Fruit fly (Drosophila melanogaster) whole organism, prepupa: ENCODE data around the gene mRpL10.

Experiments used
- CG10669 ChIP-seq: fragments of 200-800 bp; sonication (Bioruptor generic); optimal IDR thresholded peaks from 3 replicates; lab custom pipeline; 2018; ENCODE audit warnings: missing biosample characterization, mild to moderate bottlenecking, missing genetic modification characterization, moderate library complexity
- CG11762 ChIP-seq: fragments of 200-800 bp; sonication (Bioruptor generic); optimal IDR thresholded peaks from 3 replicates; lab custom pipeline; 2016; ENCODE audit warnings: missing biosample characterization, missing genetic modification characterization; ENCODE audit not compliant: insufficient read depth
- CG16779 ChIP-seq: fragments of 200-800 bp; sonication (Bioruptor generic); optimal IDR thresholded peaks from 3 replicates; lab custom pipeline; 2017; ENCODE audit warnings: missing biosample characterization, mild to moderate bottlenecking, missing genetic modification characterization
- CG31627 ChIP-seq: fragments of 200-800 bp; sonication (Bioruptor generic); optimal IDR thresholded peaks from 3 replicates; lab custom pipeline; 2016; ENCODE audit warnings: missing biosample characterization, missing genetic modification characterization
- CG34406 ChIP-seq: fragments of 200-800 bp; sonication (Bioruptor generic); optimal IDR thresholded peaks from 3 replicates; lab custom pipeline; 2016; ENCODE audit warnings: missing biosample characterization, missing genetic modification characterization
- CG4318 ChIP-seq: fragments of 200-800 bp; sonication (Bioruptor generic); optimal IDR thresholded peaks from 3 replicates; lab custom pipeline; 2017; ENCODE audit warnings: missing biosample characterization, mild to moderate bottlenecking, missing genetic modification characterization
- CG6276 ChIP-seq: fragments of 200-800 bp; sonication (Bioruptor generic); optimal IDR thresholded peaks from 2 replicates; lab custom pipeline; 2017; ENCODE audit warnings: missing biosample characterization, mild to moderate bottlenecking, missing genetic modification characterization
- CG6792 ChIP-seq: fragments of 200-800 bp; sonication (Bioruptor generic); optimal IDR thresholded peaks from 3 replicates; lab custom pipeline; 2016; ENCODE audit warnings: missing biosample characterization, missing genetic modification characterization
- CG6854 ChIP-seq: fragments of 200-800 bp; sonication (Bioruptor generic); optimal IDR thresholded peaks from 2 replicates; lab custom pipeline; 2017; ENCODE audit warnings: missing biosample characterization, mild to moderate bottlenecking, missing genetic modification characterization
- CG7368 ChIP-seq: fragments of 200-800 bp; sonication (Bioruptor generic); optimal IDR thresholded peaks from 3 replicates; lab custom pipeline; 2016; ENCODE audit warnings: missing biosample characterization, missing genetic modification characterization
- CG8119 ChIP-seq: fragments of 200-800 bp; sonication (Bioruptor generic); IDR thresholded peaks from 3 replicates; pipeline ENCODE4 v1.3.6; 2022; ENCODE audit warnings: missing biosample characterization, missing genetic modification characterization
- CG8632 ChIP-seq: fragments of 200-800 bp; sonication (Bioruptor generic); optimal IDR thresholded peaks from 3 replicates; lab custom pipeline; 2016; ENCODE audit warnings: missing biosample characterization, missing genetic modification characterization
- Eip93F ChIP-seq: fragments of 200-800 bp; sonication (Bioruptor generic); optimal IDR thresholded peaks from 2 replicates; lab custom pipeline; 2016; ENCODE audit warnings: missing biosample characterization, mild to moderate bottlenecking, missing genetic modification characterization
- Ets96B ChIP-seq: fragments of 200-800 bp; optimal IDR thresholded peaks from 2 replicates; lab custom pipeline; 2019; ENCODE audit warnings: missing biosample characterization, mild to moderate bottlenecking, missing genetic modification characterization, moderate library complexity
- Gug ChIP-seq: fragments of 200-800 bp; sonication (Bioruptor generic); IDR thresholded peaks from 2 replicates; pipeline ENCODE4 v1.3.6; 2022; ENCODE audit warnings: missing biosample characterization, missing genetic modification characterization
- Hr4 ChIP-seq: fragments of 200-800 bp; sonication (Bioruptor generic); optimal IDR thresholded peaks from 3 replicates; lab custom pipeline; 2016; ENCODE audit warnings: missing biosample characterization, missing genetic modification characterization
- Lpt ChIP-seq: fragments of 200-800 bp; sonication (Bioruptor generic); optimal IDR thresholded peaks from 3 replicates; lab custom pipeline; 2016; ENCODE audit warnings: missing biosample characterization, missing genetic modification characterization
- Met ChIP-seq: fragments of 200-800 bp; sonication (Bioruptor generic); optimal IDR thresholded peaks from 3 replicates; lab custom pipeline; 2016; ENCODE audit warnings: missing biosample characterization, missing genetic modification characterization
- OdsH ChIP-seq: fragments of 200-800 bp; sonication (Bioruptor generic); optimal IDR thresholded peaks from 3 replicates; lab custom pipeline; 2016; ENCODE audit warnings: missing biosample characterization, missing genetic modification characterization
- Sox102F ChIP-seq: fragments of 200-800 bp; sonication (Bioruptor generic); optimal IDR thresholded peaks from 2 replicates; lab custom pipeline; 2016; ENCODE audit warnings: missing biosample characterization, mild to moderate bottlenecking, missing genetic modification characterization
- Sox14 ChIP-seq: fragments of 200-800 bp; sonication (Bioruptor generic); optimal IDR thresholded peaks from 3 replicates; lab custom pipeline; 2016; ENCODE audit warnings: missing biosample characterization, missing genetic modification characterization
- Sox15 ChIP-seq: fragments of 200-800 bp; sonication (Bioruptor generic); optimal IDR thresholded peaks from 3 replicates; lab custom pipeline; 2016; ENCODE audit warnings: missing biosample characterization, missing genetic modification characterization
- cyc ChIP-seq: fragments of 200-800 bp; sonication (Bioruptor generic); optimal IDR thresholded peaks from 3 replicates; lab custom pipeline; 2016; ENCODE audit warnings: missing biosample characterization, missing genetic modification characterization
- dac ChIP-seq: fragments of 200-800 bp; sonication (Bioruptor generic); optimal IDR thresholded peaks from 2 replicates; lab custom pipeline; 2017; ENCODE audit warnings: missing biosample characterization, mild to moderate bottlenecking, missing genetic modification characterization
- eg ChIP-seq: fragments of 200-800 bp; sonication (Bioruptor generic); IDR thresholded peaks from 3 replicates; pipeline ENCODE4 v1.3.6; 2022; ENCODE audit warnings: missing biosample characterization, missing genetic modification characterization
- esn ChIP-seq: fragments of 200-800 bp; sonication (Bioruptor generic); optimal IDR thresholded peaks from 2 replicates; lab custom pipeline; 2016; ENCODE audit warnings: missing biosample characterization, mild to moderate bottlenecking, missing genetic modification characterization, moderate library complexity
- lz ChIP-seq: fragments of 200-800 bp; sonication (Bioruptor generic); optimal IDR thresholded peaks from 3 replicates; lab custom pipeline; 2016; ENCODE audit warnings: missing biosample characterization, missing genetic modification characterization
- net ChIP-seq: fragments of 200-800 bp; sonication (Bioruptor generic); optimal IDR thresholded peaks from 3 replicates; lab custom pipeline; 2016; ENCODE audit warnings: missing biosample characterization, missing genetic modification characterization
- pdm3 ChIP-seq: fragments of 200-800 bp; sonication (Bioruptor generic); optimal IDR thresholded peaks from 3 replicates; lab custom pipeline; 2016; ENCODE audit warnings: missing biosample characterization, missing genetic modification characterization
- spab ChIP-seq: fragments of 200-800 bp; sonication (Bioruptor generic); optimal IDR thresholded peaks from 2 replicates; lab custom pipeline; 2017; ENCODE audit warnings: missing biosample characterization, mild to moderate bottlenecking, missing genetic modification characterization, missing genetic modification reagents
- ss ChIP-seq, 2 experiments: fragments of 200-800 bp; sonication (Bioruptor generic); optimal IDR thresholded peaks; 2 replicates in 1 of 2; 3 replicates in 1 of 2; lab custom pipeline; 2017 to 2018; ENCODE audit warnings: mild to moderate bottlenecking in 2 of 2, missing biosample characterization in 2 of 2, missing genetic modification characterization in 2 of 2, moderate library complexity in 1 of 2

The mRpL10 gene

DNA sequence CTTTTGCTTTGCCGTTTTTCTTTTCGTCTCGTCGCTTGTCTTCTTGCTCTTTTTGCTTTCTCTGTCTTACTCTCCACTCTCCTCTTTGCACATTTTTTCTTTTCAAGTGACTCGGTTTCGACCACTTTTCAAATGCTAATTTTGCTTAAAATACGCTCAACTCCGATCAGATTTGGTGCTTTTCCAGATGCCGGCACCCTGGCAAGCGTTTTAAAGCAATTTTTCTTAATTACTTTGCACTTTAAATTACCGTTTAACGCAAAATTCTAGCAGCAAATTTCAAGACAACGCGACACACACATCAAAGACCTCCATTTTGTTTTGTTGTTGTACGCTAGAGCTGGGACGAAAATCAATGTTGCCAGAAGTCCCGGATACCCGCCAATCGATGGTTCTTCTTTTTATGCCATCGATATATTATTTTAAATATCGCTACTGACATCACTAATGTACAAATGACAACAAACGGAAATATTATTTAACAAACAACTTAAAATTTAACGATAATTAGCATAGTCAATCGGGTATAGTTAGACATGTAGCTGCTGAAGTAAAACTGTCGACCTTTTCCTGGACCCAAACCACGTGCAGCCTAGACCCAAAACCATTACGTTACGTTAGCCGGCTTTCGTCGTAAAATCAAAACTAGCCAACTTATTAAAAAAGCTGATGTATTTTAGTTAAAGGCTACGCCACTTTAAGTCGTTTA, 47.1 kb downstream of the mRpL10 start, which contains the start of gene kis (continued):
- TF ChIP-seq CG6854 (GFP tag; lab: Kevin White, UChicago): peak; percentile 53
- no peak for TF ChIP-seq CG16779 (tag; lab: Kevin White, UChicago)
- TF ChIP-seq eg: no peak; the same call in 2 of the 3 replicates
- no peak for TF ChIP-seq CG34406 (GFP tag; lab: Kevin White, UChicago)
- no peak for TF ChIP-seq CG11762
- TF ChIP-seq CG4318 (GFP tag; lab: Kevin White, UChicago): no peak
- TF ChIP-seq dac (GFP tag; lab: Kevin White, UChicago): no peak
- no peak for TF ChIP-seq Lpt (GFP tag; lab: Kevin White, UChicago)
- no peak for TF ChIP-seq Met (GFP tag; lab: Kevin White, UChicago)
- TF ChIP-seq Eip93F (GFP tag; lab: Kevin White, UChicago): no peak
- TF ChIP-seq spab: no peak
- no peak for TF ChIP-seq CG7368 (GFP tag; lab: Kevin White, UChicago)
- TF ChIP-seq CG10669: no peak
- TF ChIP-seq CG31627 (GFP tag; lab: Kevin White, UChicago): peak; percentile 16
- TF ChIP-seq CG8632 (GFP tag; lab: Kevin White, UChicago): peak; percentile 7
- TF ChIP-seq CG6792 (GFP tag; lab: Kevin White, UChicago): no peak
- TF ChIP-seq Sox15: no peak
- TF ChIP-seq Hr4 (GFP tag; lab: Kevin White, UChicago): no peak
- no peak for TF ChIP-seq Gug (GFP tag; lab: Robert Waterston, UW)
- peak; percentile 57 for TF ChIP-seq CG6276 (GFP tag; lab: Kevin White, UChicago)
- TF ChIP-seq Sox102F (GFP tag; lab: Kevin White, UChicago): no peak
- TF ChIP-seq OdsH (GFP tag; lab: Kevin White, UChicago): peak; percentile 9
- peak; percentile 19 for TF ChIP-seq net (GFP tag; lab: Kevin White, UChicago)
- peak; percentile 22 for TF ChIP-seq Ets96B (tag; lab: Kevin White, UChicago)
- TF ChIP-seq ss (GFP tag; optimal IDR thresholded peaks at IDR 0.05; lab: Kevin White, UChicago): peak; percentile 38 to 53
- TF ChIP-seq pdm3 (GFP tag; lab: Kevin White, UChicago): no peak
- TF ChIP-seq lz (GFP tag; lab: Kevin White, UChicago): peak; percentile 11
- TF ChIP-seq cyc (GFP tag; lab: Kevin White, UChicago): no peak

DNA sequence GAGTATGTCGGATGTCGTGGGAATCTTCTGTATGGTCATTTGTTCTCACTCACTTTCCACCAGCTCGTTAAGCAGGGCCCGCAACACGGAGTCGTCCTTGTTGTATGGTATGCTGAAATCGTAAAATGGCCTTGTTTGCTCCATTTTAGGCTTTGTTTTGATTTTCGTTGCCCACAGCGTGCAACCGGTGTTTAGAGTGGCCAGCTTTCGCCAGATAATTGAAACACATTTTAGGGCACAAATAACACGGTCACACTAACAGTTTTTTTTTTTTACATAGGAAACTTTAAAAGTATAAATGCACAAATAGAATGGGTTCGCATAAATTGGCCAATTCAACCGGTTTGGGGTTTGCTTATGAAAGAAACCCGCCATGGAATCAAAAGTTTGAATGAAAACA, 48.6 kb downstream of the mRpL10 start, which contains the start of gene Rpp30:
Rpp30 (minus strand) TSS at position 200 of the 400 bp plus-strand sequence.
- TF ChIP-seq CG8119: no peak
- no peak for TF ChIP-seq Met (GFP tag; lab: Kevin White, UChicago)
- peak; percentile 8 for TF ChIP-seq esn (GFP tag; lab: Kevin White, UChicago)
- peak; percentile 57 for TF ChIP-seq Sox14 (GFP tag; lab: Kevin White, UChicago)
- TF ChIP-seq CG6276 (GFP tag; lab: Kevin White, UChicago): no peak
- no peak for TF ChIP-seq net (GFP tag; lab: Kevin White, UChicago)
